Worm (Caenorhabditis elegans) whole organism, midembryonic: ENCODE data around the gene C44B7.11.

Experiments
- flt-1 ChIP-seq: fragments of 200-800 bp; sonication (Bioruptor generic); IDR thresholded peaks from 2 replicates; pipeline ENCODE4 v1.3.6; 2022; ENCODE audit warnings: missing genetic modification characterization, missing compliant biosample characterization
- med-1 ChIP-seq: sonication (generic microtip); optimal IDR thresholded peaks from 2 replicates; lab custom pipeline; 2017; ENCODE audit warnings: missing genetic modification characterization, mild to moderate bottlenecking, missing compliant biosample characterization, antibody characterized with exemption, missing genetic modification reagents; ENCODE audit not compliant: insufficient read depth
- tab-1 ChIP-seq: fragments of 200-800 bp; sonication (Bioruptor generic); IDR thresholded peaks from 2 replicates; pipeline ENCODE4 v1.3.6; 2022; ENCODE audit warnings: missing genetic modification characterization, missing compliant biosample characterization

- no peak for TF ChIP-seq med-1 (GFP tag; lab: Kevin White, UChicago)
- TF ChIP-seq tab-1, result no peak
- TF ChIP-seq flt-1, result no peak
These were observed 7.2 kb downstream of the C44B7.11 start, which contains the start of gene acer-1 for ce11 chrII:6890095-6890494.
